Fruit fly (Drosophila melanogaster): ENCODE data around the gene Eogt.

Eogt gene

dm6 chr2L:2390589-2390988 lies 9.7 kb downstream of the Eogt start, which contains the start of gene CG43750:
Gene CG43750, minus strand, starts transcription at chr2L:2390689.
- TF ChIP-seq CG10631 (GFP tag; optimal IDR thresholded peaks at IDR 0.05): no peak
- TF ChIP-seq svp (GFP tag): no peak
- TF ChIP-seq Eip75B (GFP tag; optimal IDR thresholded peaks at IDR 0.05): no peak
- no peak for TF ChIP-seq CG4318 (GFP tag; optimal IDR thresholded peaks at IDR 0.05)
- no peak for TF ChIP-seq topi (GFP tag; optimal IDR thresholded peaks at IDR 0.05)
- TF ChIP-seq CG6163 (GFP tag; IDR thresholded peaks at IDR 0.05): no peak
- TF ChIP-seq CG1621 (tag; optimal IDR thresholded peaks at IDR 0.05): no peak
- no peak for TF ChIP-seq Sox15 (GFP tag; optimal IDR thresholded peaks at IDR 0.05)
- TF ChIP-seq Hr39 (GFP tag; optimal IDR thresholded peaks at IDR 0.05): no peak
- TF ChIP-seq CG34406 (GFP tag; optimal IDR thresholded peaks at IDR 0.05): no peak

dm6 chr2L:2391321-2391720 lies 10.4 kb downstream of the Eogt start, which contains the start of gene CG46448:
Gene CG46448, plus strand, starts transcription at chr2L:2391660.
- no peak for TF ChIP-seq Sox14 (GFP tag; optimal IDR thresholded peaks at IDR 0.05)
- no peak for TF ChIP-seq CG8632 (GFP tag; optimal IDR thresholded peaks at IDR 0.05)
- TF ChIP-seq achi (GFP tag; optimal IDR thresholded peaks at IDR 0.05): no peak
- no peak for TF ChIP-seq Hr4 (GFP tag; optimal IDR thresholded peaks at IDR 0.05)
- TF ChIP-seq Hr38 (GFP tag; optimal IDR thresholded peaks at IDR 0.05): no peak
- no peak for TF ChIP-seq Gug (GFP tag; IDR thresholded peaks at IDR 0.05)
- no peak for TF ChIP-seq esn (GFP tag; optimal IDR thresholded peaks at IDR 0.05)

dm6 chr2L:2394872-2395271 lies 14.0 kb downstream of the Eogt start:
- TF ChIP-seq Eip78C (GFP tag): peak; percentile 38
- TF ChIP-seq svp (GFP tag): peak; percentile 51
- no peak for TF ChIP-seq acj6 (GFP tag; optimal IDR thresholded peaks at IDR 0.05)

dm6 chr2L:2397080-2397479 lies 16.2 kb downstream of the Eogt start:
- no peak for TF ChIP-seq salr (GFP tag; optimal IDR thresholded peaks at IDR 0.05)
- peak; percentile 19 for TF ChIP-seq cyc (GFP tag; optimal IDR thresholded peaks at IDR 0.05)
- no peak for TF ChIP-seq dsx (GFP tag; optimal IDR thresholded peaks at IDR 0.05; ENCODE audit: poor library complexity, severe bottlenecking)
- TF ChIP-seq Eip78C (GFP tag): peak; percentile 57
- peak; percentile 4 for TF ChIP-seq CG10631 (GFP tag; optimal IDR thresholded peaks at IDR 0.05)
- peak; percentile 57; the same call in 1 of the 3 replicates for TF ChIP-seq CG6163 (GFP tag; IDR thresholded peaks at IDR 0.05)
- TF ChIP-seq CG3032 (tag; optimal IDR thresholded peaks at IDR 0.05): no peak
- peak; percentile 6 for TF ChIP-seq CG10669 (GFP tag; optimal IDR thresholded peaks at IDR 0.05)
- TF ChIP-seq CG31627 (GFP tag; optimal IDR thresholded peaks at IDR 0.05): peak; percentile 8
- TF ChIP-seq lz (GFP tag; optimal IDR thresholded peaks at IDR 0.05): peak; percentile 2
- peak; percentile 26 for TF ChIP-seq Smox (GFP tag; optimal IDR thresholded peaks at IDR 0.05)
- no peak for TF ChIP-seq Hr4 (GFP tag; optimal IDR thresholded peaks at IDR 0.05)
- TF ChIP-seq Met (GFP tag; optimal IDR thresholded peaks at IDR 0.05): peak; percentile 9
- TF ChIP-seq fd85E (GFP tag; optimal IDR thresholded peaks at IDR 0.05): no peak
- no peak for TF ChIP-seq CG16779 (tag; optimal IDR thresholded peaks at IDR 0.05)
- peak; percentile 24 for TF ChIP-seq topi (GFP tag; optimal IDR thresholded peaks at IDR 0.05)
- TF ChIP-seq svp (GFP tag): peak; percentile 39

- no peak for TF ChIP-seq CG8319 (GFP tag; optimal IDR thresholded peaks at IDR 0.05)
- TF ChIP-seq Hr39 (GFP tag; optimal IDR thresholded peaks at IDR 0.05): no peak
- peak; percentile 55 for TF ChIP-seq svp (GFP tag)
- no peak for TF ChIP-seq CG7368 (GFP tag; optimal IDR thresholded peaks at IDR 0.05)
- TF ChIP-seq CG10631 (GFP tag; optimal IDR thresholded peaks at IDR 0.05): peak; percentile 8
These were observed 17.6 kb downstream of the Eogt start for dm6 chr2L:2398459-2398858.

- TF ChIP-seq Hr4 (GFP tag; optimal IDR thresholded peaks at IDR 0.05): no peak
- no peak for TF ChIP-seq Sox14 (GFP tag; optimal IDR thresholded peaks at IDR 0.05)
- no peak for TF ChIP-seq dac (GFP tag; optimal IDR thresholded peaks at IDR 0.05)
- no peak for TF ChIP-seq Eip78C (GFP tag)
- no peak for TF ChIP-seq Ets96B (tag; optimal IDR thresholded peaks at IDR 0.05)
- TF ChIP-seq CG11902 (GFP tag; optimal IDR thresholded peaks at IDR 0.05): no peak
- TF ChIP-seq Sox15 (GFP tag; optimal IDR thresholded peaks at IDR 0.05): no peak
- no peak for TF ChIP-seq CG10631 (GFP tag; optimal IDR thresholded peaks at IDR 0.05)
- TF ChIP-seq topi (GFP tag; optimal IDR thresholded peaks at IDR 0.05): no peak
- TF ChIP-seq CG3919 (GFP tag; optimal IDR thresholded peaks at IDR 0.05): no peak
- no peak for TF ChIP-seq CG8319 (GFP tag; optimal IDR thresholded peaks at IDR 0.05)
- no peak for TF ChIP-seq CG11762 (GFP tag; optimal IDR thresholded peaks at IDR 0.05; ENCODE audit: insufficient read depth)
- TF ChIP-seq CG10669 (GFP tag; optimal IDR thresholded peaks at IDR 0.05): no peak
- no peak for TF ChIP-seq CG31627 (GFP tag; optimal IDR thresholded peaks at IDR 0.05)
- TF ChIP-seq Gug (GFP tag; IDR thresholded peaks at IDR 0.05): no peak
- no peak for TF ChIP-seq Hr38 (GFP tag; optimal IDR thresholded peaks at IDR 0.05)
- TF ChIP-seq CG34406 (GFP tag; optimal IDR thresholded peaks at IDR 0.05): no peak
- no peak for TF ChIP-seq cyc (GFP tag; optimal IDR thresholded peaks at IDR 0.05)
- TF ChIP-seq Blimp-1 (GFP tag; optimal IDR thresholded peaks at IDR 0.05): no peak
- TF ChIP-seq CG32006 (GFP tag; optimal IDR thresholded peaks at IDR 0.05): no peak
These were observed 19.0 kb downstream of the Eogt start, which contains the start of gene VGlut for dm6 chr2L:2399897-2400296. Gene VGlut, plus strand, starts transcription at chr2L:2400295.
